Worm (Caenorhabditis elegans) whole organism, L2 larva: Measurements from ENCODE around the gene msp-31.

Experiments
- C34F6.9 ChIP-seq: fragments of 150-350 bp; optimal IDR thresholded peaks from 2 replicates; lab custom pipeline; 2014; ENCODE audit warnings: missing biosample characterization, missing genetic modification characterization
- aly-2 ChIP-seq: fragments of 150-350 bp; optimal IDR thresholded peaks from 2 replicates; lab custom pipeline; 2014; ENCODE audit warnings: missing biosample characterization, missing genetic modification characterization
- egl-27 ChIP-seq: sonication (generic microtip); optimal IDR thresholded peaks from 3 replicates; lab custom pipeline; 2017; ENCODE audit warnings: missing biosample characterization, missing genetic modification reagents, missing genetic modification characterization
- lin-39 ChIP-seq: fragments of 150-350 bp; optimal IDR thresholded peaks from 2 replicates; lab custom pipeline; 2014; ENCODE audit warnings: missing biosample characterization, missing genetic modification reagents, missing genetic modification characterization
- nhr-10 ChIP-seq: sonication (generic microtip); optimal IDR thresholded peaks from 2 replicates; lab custom pipeline; 2017; ENCODE audit warnings: missing biosample characterization, missing genetic modification characterization
- nhr-12 ChIP-seq: fragments of 150-350 bp; optimal IDR thresholded peaks from 2 replicates; lab custom pipeline; 2014; ENCODE audit warnings: missing biosample characterization, missing genetic modification characterization
- snpc-4 ChIP-seq: fragments of 150-350 bp; optimal IDR thresholded peaks from 2 replicates; lab custom pipeline; 2014; ENCODE audit warnings: missing biosample characterization, missing genetic modification characterization
- zag-1 ChIP-seq: fragments of 150-350 bp; optimal IDR thresholded peaks from 2 replicates; lab custom pipeline; 2014; ENCODE audit warnings: missing biosample characterization, missing genetic modification characterization

ce11 chrII:4915572-4915971 lies 790 bp downstream of the msp-31 start:
- TF ChIP-seq egl-27 (tag; lab: Kevin White, UChicago): no peak
- no peak for TF ChIP-seq nhr-12 (tag; lab: Kevin White, UChicago)
- no peak for TF ChIP-seq nhr-10
- TF ChIP-seq zag-1: no peak
- no peak for TF ChIP-seq lin-39 (tag; lab: Kevin White, UChicago)
- TF ChIP-seq C34F6.9 (tag; lab: Kevin White, UChicago): no peak
- no peak for TF ChIP-seq snpc-4 (tag; lab: Kevin White, UChicago)
- no peak for TF ChIP-seq aly-2 (tag; lab: Kevin White, UChicago)
